Fruit fly (Drosophila melanogaster) whole organism, wandering third instar larva: ENCODE data around the gene CG13045.
A peak's percentile ranks its signal among the peaks of the same experiment; 100 is the strongest.

Experiments
- CG32264 ChIP-seq: fragments of 200-800 bp; sonication (Bioruptor generic); optimal IDR thresholded peaks from 2 replicates; lab custom pipeline; 2016; ENCODE audit warnings: missing biosample characterization, missing genetic modification characterization
- CG9705 ChIP-seq: fragments of 200-800 bp; sonication (Bioruptor generic); optimal IDR thresholded peaks from 2 replicates; lab custom pipeline; 2018; ENCODE audit warnings: missing biosample characterization, mild to moderate bottlenecking, missing genetic modification characterization
- CrebA ChIP-seq: fragments of 200-800 bp; sonication (Bioruptor generic); optimal IDR thresholded peaks from 2 replicates; lab custom pipeline; 2016; ENCODE audit warnings: missing biosample characterization, mild to moderate bottlenecking, missing genetic modification characterization, borderline replicate concordance
- Dfd ChIP-seq: fragments of >200 bp; optimal IDR thresholded peaks from 2 replicates; lab custom pipeline; 2017; ENCODE audit warnings: missing biosample characterization, missing genetic modification characterization
- Dif ChIP-seq: fragments of 200-275, 200-300 bp; sonication (Bioruptor generic); optimal IDR thresholded peaks from 2 replicates; lab custom pipeline; 2018; ENCODE audit warnings: missing biosample characterization, missing genetic modification characterization; ENCODE audit not compliant: partially characterized antibody
- GATAd ChIP-seq: sonication (Bioruptor generic); optimal IDR thresholded peaks from 2 replicates; lab custom pipeline; 2016; ENCODE audit warnings: missing biosample characterization, missing genetic modification characterization
- HLH106 ChIP-seq: fragments of 200-800 bp; optimal IDR thresholded peaks from 3 replicates; lab custom pipeline; 2019; ENCODE audit warnings: missing biosample characterization, mild to moderate bottlenecking, missing genetic modification characterization, moderate library complexity
- Hr78 ChIP-seq: fragments of >200 bp; optimal IDR thresholded peaks from 2 replicates; lab custom pipeline; 2017; ENCODE audit warnings: missing biosample characterization, missing genetic modification characterization
- Hr83 ChIP-seq: fragments of 200-300 bp; sonication (Bioruptor generic); optimal IDR thresholded peaks from 2 replicates; lab custom pipeline; 2016; ENCODE audit warnings: missing biosample characterization, mild to moderate bottlenecking, missing genetic modification characterization, moderate library complexity; ENCODE audit not compliant: poor library complexity, severe bottlenecking
- Mio ChIP-seq: sonication (Bioruptor generic); optimal IDR thresholded peaks from 2 replicates; lab custom pipeline; 2016; ENCODE audit warnings: missing biosample characterization, missing genetic modification characterization
- N ChIP-seq: fragments of >200 bp; optimal IDR thresholded peaks from 2 replicates; lab custom pipeline; 2018; ENCODE audit warnings: missing biosample characterization, missing external identifiers, missing genetic modification characterization
- OdsH ChIP-seq: fragments of 200-800 bp; sonication (Bioruptor generic); optimal IDR thresholded peaks from 2 replicates; lab custom pipeline; 2016; ENCODE audit warnings: missing biosample characterization, mild to moderate bottlenecking, missing genetic modification characterization
- Sp1 ChIP-seq: fragments of 200-800 bp; sonication (Bioruptor generic); optimal IDR thresholded peaks from 3 replicates; lab custom pipeline; 2019; ENCODE audit warnings: missing biosample characterization, mild to moderate bottlenecking, missing genetic modification characterization, moderate library complexity
- Vsx2 ChIP-seq: fragments of 200-300, 225-300 bp; sonication (Bioruptor generic); optimal IDR thresholded peaks from 2 replicates; lab custom pipeline; 2018; ENCODE audit warnings: missing biosample characterization, missing genetic modification characterization; ENCODE audit not compliant: partially characterized antibody
- br ChIP-seq: fragments of 200-800 bp; sonication (Bioruptor generic); optimal IDR thresholded peaks from 2 replicates; lab custom pipeline; 2016; ENCODE audit warnings: missing biosample characterization, missing genetic modification characterization
- brk ChIP-seq: fragments of 200-800 bp; sonication (Bioruptor generic); optimal IDR thresholded peaks from 2 replicates; lab custom pipeline; 2016; ENCODE audit warnings: missing biosample characterization, mild to moderate bottlenecking, missing genetic modification characterization
- dmrt93B ChIP-seq: fragments of 200-800 bp; sonication (Bioruptor generic); optimal IDR thresholded peaks from 2 replicates; lab custom pipeline; 2018; ENCODE audit warnings: missing biosample characterization, mild to moderate bottlenecking, missing genetic modification characterization
- dsf ChIP-seq: sonication (Bioruptor generic); optimal IDR thresholded peaks from 2 replicates; lab custom pipeline; 2016; ENCODE audit warnings: missing biosample characterization, missing genetic modification characterization, borderline replicate concordance
- ey ChIP-seq: fragments of 200-800 bp; sonication (Bioruptor generic); optimal IDR thresholded peaks from 2 replicates; lab custom pipeline; 2016; ENCODE audit warnings: missing biosample characterization, missing genetic modification characterization
- foxo ChIP-seq, 2 experiments: fragments of 200-800 bp; sonication (Bioruptor generic); optimal IDR thresholded peaks; 2 replicates in 1 of 2; 3 replicates in 1 of 2; lab custom pipeline; 2016 to 2017; ENCODE audit warnings: missing biosample characterization in 2 of 2, missing genetic modification characterization in 2 of 2
- fru ChIP-seq: fragments of 200-800 bp; sonication (Bioruptor generic); optimal IDR thresholded peaks from 3 replicates; lab custom pipeline; 2016; ENCODE audit warnings: missing biosample characterization, mild to moderate bottlenecking, missing genetic modification characterization
- h ChIP-seq: fragments of 200-800 bp; sonication (Bioruptor generic); optimal IDR thresholded peaks from 3 replicates; lab custom pipeline; 2016; ENCODE audit warnings: missing biosample characterization, mild to moderate bottlenecking, missing genetic modification characterization
- jim ChIP-seq: fragments of 175-275, 200-325 bp; sonication (Bioruptor generic); optimal IDR thresholded peaks from 2 replicates; lab custom pipeline; 2016; ENCODE audit warnings: missing biosample characterization, mild to moderate bottlenecking, missing genetic modification characterization
- lola ChIP-seq: fragments of >200 bp; optimal IDR thresholded peaks from 2 replicates; lab custom pipeline; 2017; ENCODE audit warnings: missing biosample characterization, missing genetic modification characterization
- pan ChIP-seq: fragments of >200 bp; optimal IDR thresholded peaks from 2 replicates; lab custom pipeline; 2017
- psq ChIP-seq: fragments of 200-800 bp; sonication (Bioruptor generic); optimal IDR thresholded peaks from 3 replicates; lab custom pipeline; 2017; ENCODE audit warnings: missing biosample characterization, mild to moderate bottlenecking, missing genetic modification characterization, moderate library complexity
- rgr ChIP-seq: fragments of 200-800 bp; sonication (Bioruptor generic); optimal IDR thresholded peaks from 3 replicates; lab custom pipeline; 2016; ENCODE audit warnings: missing biosample characterization, mild to moderate bottlenecking, missing genetic modification characterization
- sage ChIP-seq: fragments of 200-800 bp; sonication (Bioruptor generic); optimal IDR thresholded peaks from 2 replicates; lab custom pipeline; 2016; ENCODE audit warnings: missing biosample characterization, mild to moderate bottlenecking, missing genetic modification characterization
- sv ChIP-seq: fragments of 200-800 bp; sonication (Bioruptor generic); optimal IDR thresholded peaks from 3 replicates; lab custom pipeline; 2016; ENCODE audit warnings: missing biosample characterization, missing genetic modification characterization

CG13045 gene

DNA sequence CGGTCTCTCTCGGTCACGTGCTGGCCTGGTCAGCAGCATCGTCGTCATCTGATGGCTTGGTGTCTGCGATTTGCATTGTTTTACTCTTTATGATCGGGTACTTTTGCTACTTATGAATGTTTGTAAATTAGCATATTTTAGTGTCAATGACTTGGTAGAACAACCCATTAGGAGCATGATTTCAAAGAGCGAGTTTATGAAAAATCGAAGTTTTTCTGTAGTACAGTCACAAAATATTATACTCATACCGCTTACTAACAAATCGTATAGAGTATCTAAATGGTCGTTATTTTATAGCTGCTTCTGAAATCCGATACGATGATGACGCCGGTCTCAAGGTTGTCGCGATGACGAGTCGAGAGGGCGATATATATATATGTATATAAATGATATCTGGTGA, 4.5 kb downstream of the CG13045 start (continued):
- TF ChIP-seq CrebA (GFP tag; lab: Kevin White, UChicago) (no peak), br (GFP tag; lab: Kevin White, UChicago) (peak; percentile 53), CG32264 (GFP tag; lab: Kevin White, UChicago) (no peak), Hr83 (GFP tag; lab: Kevin White, UChicago) (no peak), pan (lab: Kevin White, UChicago) (no peak), psq (GFP tag; lab: Kevin White, UChicago) (no peak), dmrt93B (GFP tag; lab: Kevin White, UChicago) (no peak), GATAd (no peak), dsf (no peak), Vsx2 (GFP tag; lab: Kevin White, UChicago) (no peak), ey (GFP tag; lab: Kevin White, UChicago) (peak; percentile 32), Hr78 (GFP tag; lab: Kevin White, UChicago) (no peak), lola (no peak), CG9705 (GFP tag; lab: Kevin White, UChicago) (no peak), fru (GFP tag; lab: Kevin White, UChicago) (peak; percentile 50), foxo (GFP tag; optimal IDR thresholded peaks at IDR 0.05; lab: Kevin White, UChicago) (peak in 1 of 2 experiments; percentile 36)

DNA sequence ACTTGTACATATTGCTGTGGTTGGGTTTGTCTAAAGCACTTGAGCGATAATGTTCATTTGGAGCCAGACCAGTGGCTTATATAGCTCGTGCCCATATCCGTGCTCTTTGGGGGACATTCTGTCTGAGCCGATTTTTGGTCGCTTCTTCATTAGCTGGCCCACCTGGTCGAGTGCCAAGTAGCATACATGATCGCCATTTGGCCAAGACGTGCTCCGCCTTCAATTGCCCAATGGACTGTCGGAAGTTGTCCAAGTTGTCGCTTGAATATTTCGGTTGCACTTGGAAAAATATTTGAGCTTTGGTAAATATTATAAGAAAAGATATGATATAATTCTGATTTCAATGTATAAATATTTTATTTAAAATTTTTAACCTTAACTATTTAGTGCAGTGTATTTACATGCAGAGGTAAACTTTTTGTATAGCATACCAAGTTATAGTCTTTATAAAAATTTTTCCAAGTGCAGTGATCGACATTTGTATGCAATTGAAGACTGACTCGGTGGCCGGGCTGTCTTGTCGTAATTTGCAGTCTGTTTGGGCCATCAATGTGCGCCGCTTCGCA, 5.3 kb downstream of the CG13045 start, which contains the start of gene CG13047:
CG13047 (minus strand) TSS at position 51 of the 566 bp plus-strand sequence.
- TF ChIP-seq CG9705 (GFP tag; lab: Kevin White, UChicago) (no peak), OdsH (no peak)

DNA sequence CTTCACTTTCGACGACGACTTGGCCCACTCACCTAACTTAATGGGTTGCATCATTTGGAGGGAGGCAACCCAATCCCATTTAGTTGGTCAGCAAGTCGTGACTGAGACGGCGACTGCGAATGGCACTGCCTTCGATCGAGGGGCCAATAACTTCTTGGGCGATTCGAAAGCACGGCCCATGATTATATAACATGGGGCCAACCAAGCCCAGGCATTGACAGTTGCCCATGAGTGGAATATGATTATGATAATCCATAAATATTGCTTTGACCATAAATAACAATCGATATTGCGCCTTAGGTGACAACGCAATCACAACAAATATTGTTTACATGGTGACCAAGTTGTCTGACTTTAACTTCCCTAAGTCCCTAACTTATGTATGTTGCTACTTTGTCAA, 6.9 kb downstream of the CG13045 start, which contains the start of gene CG13048:
CG13048 (minus strand) TSS at position 101 of the 400 bp plus-strand sequence.
- TF ChIP-seq sage (no peak), CG32264 (GFP tag; lab: Kevin White, UChicago) (no peak), rgr (GFP tag; lab: Kevin White, UChicago) (no peak), br (GFP tag; lab: Kevin White, UChicago) (no peak), pan (lab: Kevin White, UChicago) (no peak), Mio (GFP tag; lab: Kevin White, UChicago) (no peak), Sp1 (GFP tag; lab: Kevin White, UChicago) (no peak), psq (GFP tag; lab: Kevin White, UChicago) (no peak), HLH106 (tag; lab: Kevin White, UChicago) (no peak), jim (GFP tag; lab: Kevin White, UChicago) (no peak), lola (no peak), N (GFP tag; lab: Kevin White, UChicago) (no peak), Vsx2 (GFP tag; lab: Kevin White, UChicago) (no peak), brk (GFP tag; lab: Kevin White, UChicago) (no peak), dsf (no peak), sv (no peak), h (GFP tag; lab: Kevin White, UChicago) (no peak)
- TF ChIP-seq, all 38 proteins: peak for 0

DNA sequence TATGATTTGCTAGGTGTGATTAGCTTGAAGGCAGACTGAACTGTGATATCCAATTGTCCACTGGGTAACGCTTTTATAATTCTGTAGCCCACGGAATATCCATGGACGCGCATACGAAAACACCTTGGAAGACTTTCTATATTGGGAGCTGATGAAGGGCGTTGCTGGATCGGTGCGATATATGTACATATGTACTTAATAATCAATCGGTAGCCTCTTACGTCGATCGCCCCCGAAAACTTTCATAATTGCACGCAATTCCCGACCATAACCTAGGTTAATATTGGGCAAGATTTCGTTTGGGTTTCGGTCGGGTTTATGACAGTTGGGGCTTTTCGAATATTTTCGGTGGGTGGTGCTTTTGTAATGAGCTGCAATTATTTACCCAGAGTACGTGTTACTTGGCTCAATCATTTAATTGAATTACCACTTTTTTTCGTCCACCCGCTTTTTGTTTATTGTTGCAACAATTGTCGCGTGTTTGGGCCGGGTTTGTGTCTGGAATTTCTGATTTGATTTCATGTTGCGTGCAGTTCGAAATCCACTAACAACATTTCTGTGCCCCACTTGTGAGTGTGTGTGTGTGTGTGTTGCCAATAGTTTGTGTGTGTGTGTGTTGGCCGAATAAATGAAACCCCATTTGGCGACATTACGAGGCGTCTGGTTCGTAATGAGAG, 8.7 kb downstream of the CG13045 start, which contains the start of gene CG13049:
CG13049 (minus strand) TSS at position 51 of the 677 bp plus-strand sequence.
- TF ChIP-seq OdsH, result no peak
- no peak for TF ChIP-seq brk (GFP tag; lab: Kevin White, UChicago)
- TF ChIP-seq pan (lab: Kevin White, UChicago), result no peak
- no peak for TF ChIP-seq Dif
- TF ChIP-seq Mio (GFP tag; lab: Kevin White, UChicago), result no peak
- TF ChIP-seq Dfd, result peak; percentile 80

DNA sequence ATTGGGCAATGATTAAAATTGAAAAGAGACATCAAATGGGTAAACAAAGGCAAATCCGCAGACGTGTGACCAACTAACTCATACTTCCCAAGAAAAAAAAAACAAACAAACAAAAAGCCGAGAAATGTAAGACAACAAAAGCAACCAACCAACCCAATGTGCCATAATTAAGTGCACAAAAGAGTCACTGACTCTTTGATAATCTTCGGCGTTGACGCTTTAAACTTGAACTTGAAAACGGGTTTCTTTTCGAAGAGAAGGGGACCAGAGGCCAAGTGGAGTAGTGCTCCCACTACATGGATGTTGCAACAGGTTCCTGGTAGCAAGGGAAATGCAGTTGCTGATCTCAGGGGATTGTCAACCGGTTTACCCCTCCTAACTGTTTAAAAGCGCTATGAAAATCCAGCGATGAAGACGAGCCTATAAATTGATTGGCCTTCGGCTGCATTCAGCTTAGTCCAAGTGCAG, 10.7 kb downstream of the CG13045 start, which contains the start of gene CG13064:
CG13064 (plus strand) TSS at position 418 of the 468 bp plus-strand sequence.
- no peak for TF ChIP-seq Hr78 (GFP tag; lab: Kevin White, UChicago)
- peak; percentile 70 for TF ChIP-seq Vsx2 (GFP tag; lab: Kevin White, UChicago)
- TF ChIP-seq, all 38 proteins: peak for 1
